Worm (Caenorhabditis elegans) whole organism, young adult: ENCODE measurements around the gene fbxb-74.

Experiments used
- C17E4.6 ChIP-seq: fragments of 200-800 bp; sonication (Bioruptor generic); IDR thresholded peaks from 2 replicates; pipeline ENCODE4 v1.3.6; 2022; ENCODE audit warnings: missing genetic modification reagents, missing genetic modification characterization, missing compliant biosample characterization
- D2030.7 ChIP-seq: fragments of 200-800 bp; sonication (Bioruptor generic); IDR thresholded peaks from 2 replicates; pipeline ENCODE4 v1.3.6; 2022; ENCODE audit warnings: missing genetic modification reagents, missing genetic modification characterization, missing compliant biosample characterization
- F22D6.2 ChIP-seq: sonication (generic microtip); optimal IDR thresholded peaks from 2 replicates; lab custom pipeline; 2016; ENCODE audit warnings: mild to moderate bottlenecking, missing genetic modification characterization, missing compliant biosample characterization
- F33H1.4 ChIP-seq: fragments of 200-800 bp; sonication (Bioruptor generic); IDR thresholded peaks from 2 replicates; pipeline ENCODE4 v1.3.6; 2022; ENCODE audit warnings: missing genetic modification reagents, missing genetic modification characterization, missing compliant biosample characterization
- F49E8.2 ChIP-seq: sonication (generic microtip); optimal IDR thresholded peaks from 3 replicates; lab custom pipeline; 2017; ENCODE audit warnings: missing genetic modification characterization, mild to moderate bottlenecking, missing compliant biosample characterization, antibody characterized with exemption, moderate library complexity; ENCODE audit not compliant: insufficient read depth
- F52B5.7 ChIP-seq: sonication (generic microtip); optimal IDR thresholded peaks from 2 replicates; lab custom pipeline; 2016; ENCODE audit warnings: mild to moderate bottlenecking, missing genetic modification characterization, missing compliant biosample characterization
- F55B11.4 ChIP-seq: sonication (generic microtip); optimal IDR thresholded peaks from 2 replicates; lab custom pipeline; 2016; ENCODE audit warnings: missing compliant biosample characterization, missing genetic modification characterization, borderline replicate concordance; ENCODE audit not compliant: insufficient read depth
- K12H6.12 ChIP-seq: fragments of 200-800 bp; sonication (Bioruptor generic); optimal IDR thresholded peaks from 2 replicates; lab custom pipeline; 2018; ENCODE audit warnings: mild to moderate bottlenecking, missing genetic modification characterization, missing compliant biosample characterization
- T26A5.8 ChIP-seq: sonication (generic microtip); optimal IDR thresholded peaks from 2 replicates; lab custom pipeline; 2016; ENCODE audit warnings: missing genetic modification characterization, missing compliant biosample characterization
- Y56A3A.18 ChIP-seq: fragments of 200-800 bp; sonication (Bioruptor generic); IDR thresholded peaks from 2 replicates; pipeline ENCODE4 v1.3.6; 2022; ENCODE audit warnings: missing genetic modification reagents, missing genetic modification characterization, missing compliant biosample characterization
- Y67H2A.10 ChIP-seq: fragments of 200-800 bp; sonication (Bioruptor generic); conservative IDR thresholded peaks from 2 replicates; pipeline ENCODE4 v1.3.6; 2022; ENCODE audit warnings: missing genetic modification reagents, missing genetic modification characterization, missing compliant biosample characterization
- ZK185.1 ChIP-seq: sonication (generic microtip); optimal IDR thresholded peaks from 2 replicates; lab custom pipeline; 2016; ENCODE audit warnings: mild to moderate bottlenecking, missing genetic modification characterization, missing compliant biosample characterization; ENCODE audit not compliant: poor library complexity, severe bottlenecking
- ama-1 ChIP-seq, 3 experiments: fragments of 150-350 bp in 1 of 3; sonication (generic microtip) in 2 of 3; optimal IDR thresholded peaks; 2 replicates each; lab custom pipeline; 2014 to 2018; ENCODE audit warnings: missing biosample characterization in 2 of 3, missing genetic modification characterization in 2 of 3, missing genetic modification reagents in 2 of 3
- aptf-2 ChIP-seq: fragments of 200-800 bp; sonication (Bioruptor generic); conservative IDR thresholded peaks from 2 replicates; pipeline ENCODE4 v1.3.6; 2022; ENCODE audit warnings: missing genetic modification reagents, missing genetic modification characterization, missing compliant biosample characterization
- atf-7 ChIP-seq: sonication (generic microtip); optimal IDR thresholded peaks from 2 replicates; lab custom pipeline; 2017; ENCODE audit warnings: mild to moderate bottlenecking, missing genetic modification characterization, missing compliant biosample characterization
- attf-3 ChIP-seq: fragments of 200-800 bp; sonication (Bioruptor generic); conservative IDR thresholded peaks from 2 replicates; pipeline ENCODE4 v1.3.6; 2022; ENCODE audit warnings: missing genetic modification reagents, missing genetic modification characterization, missing compliant biosample characterization
- attf-6 ChIP-seq: fragments of 200-800 bp; sonication (Bioruptor generic); IDR thresholded peaks from 2 replicates; pipeline ENCODE4 v1.3.6; 2022; ENCODE audit warnings: missing genetic modification reagents, missing genetic modification characterization, missing compliant biosample characterization
- bed-1 ChIP-seq: fragments of 200-800 bp; sonication (Bioruptor generic); IDR thresholded peaks from 2 replicates; pipeline ENCODE4 v1.3.6; 2022; ENCODE audit warnings: missing genetic modification reagents, missing genetic modification characterization, missing compliant biosample characterization
- ceh-27 ChIP-seq: fragments of 200-800 bp; sonication (Bioruptor generic); optimal IDR thresholded peaks from 2 replicates; lab custom pipeline; 2018; ENCODE audit warnings: mild to moderate bottlenecking, missing genetic modification characterization, moderate library complexity, missing compliant biosample characterization
- ceh-91 ChIP-seq: fragments of 200-800 bp; sonication (Bioruptor generic); IDR thresholded peaks from 2 replicates; pipeline ENCODE4 v1.3.6; 2022; ENCODE audit warnings: missing genetic modification reagents, missing genetic modification characterization, missing compliant biosample characterization
- die-1 ChIP-seq: sonication (generic microtip); optimal IDR thresholded peaks from 2 replicates; lab custom pipeline; 2016; ENCODE audit warnings: missing genotype, mild to moderate bottlenecking, missing genetic modification characterization, missing compliant biosample characterization
- dox-1 ChIP-seq: fragments of 200-800 bp; sonication (Bioruptor generic); IDR thresholded peaks from 2 replicates; pipeline ENCODE4 v1.3.6; 2022; ENCODE audit warnings: missing genetic modification reagents, missing genetic modification characterization, missing compliant biosample characterization
- dpff-1 ChIP-seq: sonication (generic microtip); optimal IDR thresholded peaks from 2 replicates; lab custom pipeline; 2017; ENCODE audit warnings: mild to moderate bottlenecking, missing genetic modification characterization, missing compliant biosample characterization
- dpl-1 ChIP-seq: fragments of 150-350 bp; optimal IDR thresholded peaks from 2 replicates; lab custom pipeline; 2014; ENCODE audit warnings: missing biosample characterization, missing genetic modification reagents, missing genetic modification characterization
- efl-1 ChIP-seq: fragments of 150-350 bp; optimal IDR thresholded peaks from 2 replicates; lab custom pipeline; 2014; ENCODE audit warnings: missing biosample characterization, missing genetic modification reagents, missing genetic modification characterization
- egrh-3 ChIP-seq: fragments of 200-800 bp; sonication (Bioruptor generic); IDR thresholded peaks from 2 replicates; pipeline ENCODE4 v1.3.6; 2022; ENCODE audit warnings: missing genetic modification reagents, missing genetic modification characterization, missing compliant biosample characterization
- hlh-12 ChIP-seq: sonication (generic microtip); optimal IDR thresholded peaks from 2 replicates; lab custom pipeline; 2016; ENCODE audit warnings: missing genetic modification characterization, missing compliant biosample characterization
- hlh-26 ChIP-seq: fragments of 200-800 bp; sonication (Bioruptor generic); conservative IDR thresholded peaks from 2 replicates; pipeline ENCODE4 v1.3.6; 2022; ENCODE audit warnings: missing genetic modification reagents, missing genetic modification characterization, missing compliant biosample characterization
- hrde-1 ChIP-seq: sonication (generic microtip); optimal IDR thresholded peaks from 2 replicates; lab custom pipeline; 2016; ENCODE audit warnings: missing genetic modification characterization, mild to moderate bottlenecking, missing compliant biosample characterization, moderate library complexity, missing genotype, missing genetic modification reagents, borderline replicate concordance
- let-526 ChIP-seq: fragments of 200-800 bp; sonication (Bioruptor generic); IDR thresholded peaks from 2 replicates; pipeline ENCODE4 v1.3.6; 2022; ENCODE audit warnings: missing genetic modification reagents, missing genetic modification characterization, missing compliant biosample characterization
- lir-1 ChIP-seq: fragments of 200-800 bp; sonication (Bioruptor generic); conservative IDR thresholded peaks from 2 replicates; pipeline ENCODE4 v1.3.6; 2022; ENCODE audit warnings: missing genetic modification reagents, missing genetic modification characterization, missing compliant biosample characterization
- lsl-1 ChIP-seq: fragments of 200-800 bp; sonication (Bioruptor generic); optimal IDR thresholded peaks from 2 replicates; lab custom pipeline; 2018; ENCODE audit warnings: mild to moderate bottlenecking, missing genetic modification characterization, moderate library complexity, missing compliant biosample characterization
- lsy-27 ChIP-seq: sonication (generic microtip); optimal IDR thresholded peaks from 2 replicates; lab custom pipeline; 2017; ENCODE audit warnings: missing genetic modification characterization, mild to moderate bottlenecking, missing compliant biosample characterization, antibody characterized with exemption, missing genotype, borderline replicate concordance; ENCODE audit not compliant: insufficient read depth
- madf-3 ChIP-seq: fragments of 200-800 bp; sonication (Bioruptor generic); IDR thresholded peaks from 2 replicates; pipeline ENCODE4 v1.3.6; 2022; ENCODE audit warnings: missing genetic modification reagents, missing genetic modification characterization, missing compliant biosample characterization
- madf-8 ChIP-seq: fragments of 200-800 bp; sonication (Bioruptor generic); conservative IDR thresholded peaks from 2 replicates; pipeline ENCODE4 v1.3.6; 2022; ENCODE audit warnings: missing genetic modification reagents, missing genetic modification characterization, missing compliant biosample characterization
- mxl-1 ChIP-seq: sonication (generic microtip); optimal IDR thresholded peaks from 2 replicates; lab custom pipeline; 2016; ENCODE audit warnings: missing genetic modification characterization, missing compliant biosample characterization
- pbrm-1 ChIP-seq: fragments of 200-800 bp; sonication (Bioruptor generic); IDR thresholded peaks from 2 replicates; pipeline ENCODE4 v1.3.6; 2022; ENCODE audit warnings: missing genetic modification reagents, missing genetic modification characterization, missing compliant biosample characterization
- rpc-1 ChIP-seq, 2 experiments: fragments of 150-350 bp in 1 of 2; sonication (generic microtip) in 1 of 2; optimal IDR thresholded peaks; 2 replicates each; lab custom pipeline; 2014 to 2018; ENCODE audit warnings: missing biosample characterization in 1 of 2, missing genetic modification characterization in 1 of 2, missing genetic modification reagents in 1 of 2, missing genotype in 1 of 2
- snpc-3.4 ChIP-seq: sonication (generic microtip); optimal IDR thresholded peaks from 2 replicates; lab custom pipeline; 2017; ENCODE audit warnings: missing genetic modification characterization, mild to moderate bottlenecking, missing compliant biosample characterization, antibody characterized with exemption, moderate library complexity, missing genotype, missing genetic modification reagents
- snpc-4 ChIP-seq, 5 experiments: fragments of 150-350 bp in 1 of 5; sonication (generic microtip) in 4 of 5; optimal IDR thresholded peaks; 2 replicates each; lab custom pipeline; 2014 to 2018; ENCODE audit warnings: missing genetic modification characterization in 5 of 5, missing biosample characterization in 3 of 5, antibody characterized with exemption in 2 of 5, mild to moderate bottlenecking in 2 of 5, missing compliant biosample characterization in 2 of 5, missing genotype in 2 of 5, moderate library complexity in 2 of 5, missing genetic modification reagents in 1 of 5
- somi-1 ChIP-seq: fragments of 200-800 bp; sonication (Bioruptor generic); optimal IDR thresholded peaks from 2 replicates; lab custom pipeline; 2018; ENCODE audit warnings: mild to moderate bottlenecking, missing genetic modification characterization, missing compliant biosample characterization
- tbx-9 ChIP-seq: sonication (generic microtip); optimal IDR thresholded peaks from 2 replicates; lab custom pipeline; 2016; ENCODE audit warnings: borderline replicate concordance, missing genetic modification characterization, inconsistent platforms, missing compliant biosample characterization
- zfh-2 ChIP-seq: fragments of 200-800 bp; sonication (Bioruptor generic); conservative IDR thresholded peaks from 2 replicates; pipeline ENCODE4 v1.3.6; 2022; ENCODE audit warnings: missing genetic modification reagents, missing genetic modification characterization, missing compliant biosample characterization
- ztf-18 ChIP-seq: sonication (generic microtip); optimal IDR thresholded peaks from 2 replicates; lab custom pipeline; 2016; ENCODE audit warnings: missing genotype, mild to moderate bottlenecking, missing genetic modification characterization, missing compliant biosample characterization
- ztf-25 ChIP-seq: fragments of 200-800 bp; sonication (Bioruptor generic); IDR thresholded peaks from 2 replicates; pipeline ENCODE4 v1.3.6; 2022; ENCODE audit warnings: missing genetic modification reagents, missing genetic modification characterization, missing compliant biosample characterization
- ztf-3 ChIP-seq: fragments of 200-800 bp; sonication (Bioruptor generic); optimal IDR thresholded peaks from 2 replicates; lab custom pipeline; 2018; ENCODE audit warnings: mild to moderate bottlenecking, missing genetic modification characterization, missing compliant biosample characterization

fbxb-74 gene

ce11 chrIV:4449843-4450242 lies 10.8 kb upstream of the fbxb-74 start (continued):
- TF ChIP-seq snpc-3.4 (no peak), bed-1 (GFP tag; lab: Robert Waterston, UW) (no peak), Y56A3A.18 (GFP tag; lab: Robert Waterston, UW) (no peak), pbrm-1 (GFP tag; lab: Robert Waterston, UW) (0 out of 2 replicates have a peak, but pooled peaks have one; percentile 40), F49E8.2 (peak; percentile 41), zfh-2 (no peak), dpff-1 (tag; lab: Kevin White, UChicago) (peak; percentile 7), attf-6 (no peak; the same call in 1 of the 2 replicates), let-526 (no peak), lsy-27 (tag; lab: Kevin White, UChicago) (no peak), madf-3 (no peak), ceh-27 (GFP tag; lab: Kevin White, UChicago) (no peak), ztf-18 (tag; lab: Kevin White, UChicago) (peak; percentile 40), tbx-9 (tag; lab: Kevin White, UChicago) (no peak), snpc-4 (GFP tag; optimal IDR thresholded peaks at IDR 0.05; lab: Kevin White, UChicago) (no peak), snpc-4 (tag; optimal IDR thresholded peaks at IDR 0.05; lab: Kevin White, UChicago) (peak in 2 of 4 experiments; percentile 22 to 47), mxl-1 (tag; lab: Kevin White, UChicago) (no peak), efl-1 (GFP tag; lab: Kevin White, UChicago) (no peak), F55B11.4 (tag; lab: Kevin White, UChicago) (no peak), aptf-2 (GFP tag; lab: Robert Waterston, UW) (no peak), madf-8 (no peak), ztf-3 (GFP tag; lab: Kevin White, UChicago) (no peak), rpc-1 (optimal IDR thresholded peaks at IDR 0.05; lab: Kevin White, UChicago) (no peak), rpc-1 (tag; optimal IDR thresholded peaks at IDR 0.05; lab: Kevin White, UChicago) (no peak), hlh-26 (GFP tag; lab: Robert Waterston, UW) (no peak), ZK185.1 (tag; lab: Kevin White, UChicago) (peak; percentile 72), T26A5.8 (tag; lab: Kevin White, UChicago) (no peak), dox-1 (GFP tag; lab: Robert Waterston, UW) (no peak; the same call in 1 of the 2 replicates), attf-3 (0 out of 2 replicates have a peak, but pooled peaks have one; percentile 9), C17E4.6 (GFP tag; lab: Robert Waterston, UW) (0 out of 2 replicates have a peak, but pooled peaks have one; percentile 16), atf-7 (tag; lab: Kevin White, UChicago) (peak; percentile 49), die-1 (peak; percentile 18), Y67H2A.10 (GFP tag; lab: Robert Waterston, UW) (no peak), F33H1.4 (GFP tag; lab: Robert Waterston, UW) (peak; percentile 39), egrh-3 (GFP tag; lab: Robert Waterston, UW) (no peak), F22D6.2 (tag; lab: Kevin White, UChicago) (no peak), D2030.7 (GFP tag; lab: Robert Waterston, UW) (peak; percentile 35; the same call in 1 of the 2 replicates), K12H6.12 (no peak), lir-1 (GFP tag; lab: Robert Waterston, UW) (no peak), ztf-25 (GFP tag; lab: Robert Waterston, UW) (no peak), somi-1 (GFP tag; lab: Kevin White, UChicago) (no peak), hrde-1 (tag; lab: Kevin White, UChicago) (peak; percentile 51), dpl-1 (no peak), F52B5.7 (tag; lab: Kevin White, UChicago) (peak; percentile 52), ama-1 (optimal IDR thresholded peaks at IDR 0.05; lab: Kevin White, UChicago) (peak; percentile 49), ama-1 (GFP tag; optimal IDR thresholded peaks at IDR 0.05; lab: Kevin White, UChicago) (no peak), ceh-91 (peak; percentile 22), hlh-12 (no peak), lsl-1 (GFP tag; lab: Kevin White, UChicago) (no peak)
